Worm (Caenorhabditis elegans): Measurements from ENCODE around the gene ZC443.1.

DNA sequence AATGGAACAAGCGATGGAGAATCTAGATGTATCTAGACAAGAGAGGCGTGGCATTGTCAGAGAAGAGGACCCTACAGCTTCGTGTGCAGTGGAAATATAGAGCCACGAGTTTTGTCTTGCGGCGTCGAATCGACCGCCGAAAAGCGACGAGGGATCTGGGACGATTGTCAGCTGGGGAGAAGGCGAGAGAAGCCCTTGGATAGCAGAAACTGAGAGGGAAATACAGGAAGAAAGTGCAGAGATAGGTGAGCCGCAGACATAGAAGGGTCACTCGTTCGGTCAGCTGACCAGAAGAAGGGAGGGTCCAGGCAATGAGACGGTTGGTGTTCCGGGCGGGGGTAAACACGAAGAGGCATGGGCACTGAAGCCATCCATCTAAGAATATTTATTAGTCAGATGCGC is 4.6 kb upstream of the ZC443.1 start:
- TF ChIP-seq syd-9 (tag; optimal IDR thresholded peaks at IDR 0.05) (peak; percentile 27), tbx-2 (tag; optimal IDR thresholded peaks at IDR 0.05) (peak; percentile 62), ahr-1 (tag; optimal IDR thresholded peaks at IDR 0.05) (no peak), C08G9.2 (tag; optimal IDR thresholded peaks at IDR 0.05) (peak; percentile 53), pag-3 (tag; optimal IDR thresholded peaks at IDR 0.05; ENCODE audit: borderline replicate concordance) (no peak), zip-5 (tag; optimal IDR thresholded peaks at IDR 0.05) (no peak), hlh-8 (tag; optimal IDR thresholded peaks at IDR 0.05) (no peak), ceh-14 (tag; optimal IDR thresholded peaks at IDR 0.05) (peak; percentile 42), ceh-48 (tag; optimal IDR thresholded peaks at IDR 0.05) (no peak), fkh-10 (GFP tag; optimal IDR thresholded peaks at IDR 0.05) (no peak)
